Worm (Caenorhabditis elegans): ENCODE data around the gene Y59A8B.21.

ce11 chrV:17952280-17952679, 33.8 kb upstream of the Y59A8B.21 start:
- TF ChIP-seq snpc-4 (tag; optimal IDR thresholded peaks at IDR 0.05): no peak
- TF ChIP-seq lsy-2 (tag; optimal IDR thresholded peaks at IDR 0.05): no peak
- no peak for TF ChIP-seq ztf-11 (tag; optimal IDR thresholded peaks at IDR 0.05)
- no peak for TF ChIP-seq mep-1 (tag; optimal IDR thresholded peaks at IDR 0.05)
- no peak for TF ChIP-seq mab-5 (tag; optimal IDR thresholded peaks at IDR 0.05)
- no peak for TF ChIP-seq flh-1 (GFP tag; optimal IDR thresholded peaks at IDR 0.05)
- no peak for TF ChIP-seq ces-1 (GFP tag; optimal IDR thresholded peaks at IDR 0.05)
- no peak for TF ChIP-seq elt-1 (tag; optimal IDR thresholded peaks at IDR 0.05; ENCODE audit: borderline replicate concordance, insufficient read depth)
- TF ChIP-seq nhr-28 (tag; optimal IDR thresholded peaks at IDR 0.05): no peak

Data from whole organism, mixed stage, embryonic.